Worm (Caenorhabditis elegans): ENCODE measurements around the gene F40G9.7.

DNA sequence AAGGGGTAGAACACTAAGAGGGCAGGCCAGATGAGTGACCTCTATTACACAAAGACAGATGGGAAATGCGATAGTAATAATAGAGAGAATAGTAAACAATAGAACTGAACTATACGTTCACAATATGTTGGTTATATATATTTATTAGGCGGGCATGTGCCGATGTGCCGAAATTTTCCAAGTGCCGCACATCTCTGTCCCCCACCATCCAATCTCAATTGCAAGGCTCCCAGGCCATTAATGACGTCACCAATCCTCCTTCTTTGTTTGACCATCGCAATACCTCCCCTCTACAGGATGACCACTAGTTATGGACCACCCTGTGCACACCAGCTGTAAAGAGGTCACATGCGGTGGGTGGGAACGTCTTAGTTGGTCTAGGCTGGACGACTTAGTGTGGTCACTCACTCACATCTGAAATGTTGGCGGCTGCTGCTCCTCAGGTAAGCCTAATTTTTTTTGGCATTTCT lies 13.7 kb downstream of the F40G9.7 start, which contains the start of gene F40G9.6:
- TF ChIP-seq nhr-11 (tag; optimal IDR thresholded peaks at IDR 0.05) (no peak), ceh-44 (GFP tag; IDR thresholded peaks at IDR 0.05) (no peak), daf-16 (GFP tag; optimal IDR thresholded peaks at IDR 0.05) (no peak), daf-16 (tag; optimal IDR thresholded peaks at IDR 0.05) (no peak), pha-4 (GFP tag; IDR thresholded peaks at IDR 0.05) (no peak), pha-4 (tag; optimal IDR thresholded peaks at IDR 0.05) (no peak), ztf-7 (tag; optimal IDR thresholded peaks at IDR 0.05) (no peak), rbr-2 (tag; optimal IDR thresholded peaks at IDR 0.05) (no peak), dpl-1 (GFP tag; optimal IDR thresholded peaks at IDR 0.05) (no peak), fkh-10 (GFP tag; optimal IDR thresholded peaks at IDR 0.05) (no peak)

Data from whole organism, L4 larva.